Fruit fly (Drosophila melanogaster) Kc167 (cell line): ENCODE results near the gene CG43249.

Experiments used
- Myc ChIP-seq: fragments of >200 bp; optimal IDR thresholded peaks from 2 replicates; lab custom pipeline; 2017; ENCODE audit warnings: missing external identifiers
- Sin3A ChIP-seq: fragments of >200 bp; optimal IDR thresholded peaks from 2 replicates; lab custom pipeline; 2018; ENCODE audit warnings: missing external identifiers
- h ChIP-seq: fragments of >200 bp; optimal IDR thresholded peaks from 3 replicates; lab custom pipeline; 2018; ENCODE audit warnings: missing external identifiers
- insv ChIP-seq: fragments of >200 bp; optimal IDR thresholded peaks from 3 replicates; lab custom pipeline; 2018; ENCODE audit warnings: missing external identifiers
- psq ChIP-seq: fragments of >200 bp; optimal IDR thresholded peaks from 2 replicates; lab custom pipeline; 2017; ENCODE audit warnings: missing external identifiers
- ttk ChIP-seq: sonication (Bioruptor generic); optimal IDR thresholded peaks from 2 replicates; lab custom pipeline; 2017; ENCODE audit warnings: missing external identifiers

The CG43249 gene

dm6 chr3L:16326657-16327056 is 22.6 kb downstream of the CG43249 start, which contains the start of the genes CG13040 and CG13039:
TSS of gene CG13040 (minus strand) at chr3L:16326757.
TSS of gene CG13039 (minus strand) at chr3L:16326762.
- TF ChIP-seq Sin3A (lab: Kevin White, UChicago) (no peak), insv (lab: Kevin White, UChicago) (no peak), ttk (lab: Kevin White, UChicago) (no peak), h (no peak), Myc (lab: Kevin White, UChicago) (no peak)

dm6 chr3L:16327776-16328175 is 23.7 kb downstream of the CG43249 start, which contains the start of gene CG13038:
TSS of gene CG13038 (minus strand) at chr3L:16327893.
- no peak for TF ChIP-seq h
- no peak for TF ChIP-seq insv (lab: Kevin White, UChicago)
- TF ChIP-seq psq (lab: Kevin White, UChicago): no peak
- no peak for TF ChIP-seq ttk (lab: Kevin White, UChicago)
- TF ChIP-seq Sin3A (lab: Kevin White, UChicago): no peak
- no peak for TF ChIP-seq Myc (lab: Kevin White, UChicago)

DNA sequence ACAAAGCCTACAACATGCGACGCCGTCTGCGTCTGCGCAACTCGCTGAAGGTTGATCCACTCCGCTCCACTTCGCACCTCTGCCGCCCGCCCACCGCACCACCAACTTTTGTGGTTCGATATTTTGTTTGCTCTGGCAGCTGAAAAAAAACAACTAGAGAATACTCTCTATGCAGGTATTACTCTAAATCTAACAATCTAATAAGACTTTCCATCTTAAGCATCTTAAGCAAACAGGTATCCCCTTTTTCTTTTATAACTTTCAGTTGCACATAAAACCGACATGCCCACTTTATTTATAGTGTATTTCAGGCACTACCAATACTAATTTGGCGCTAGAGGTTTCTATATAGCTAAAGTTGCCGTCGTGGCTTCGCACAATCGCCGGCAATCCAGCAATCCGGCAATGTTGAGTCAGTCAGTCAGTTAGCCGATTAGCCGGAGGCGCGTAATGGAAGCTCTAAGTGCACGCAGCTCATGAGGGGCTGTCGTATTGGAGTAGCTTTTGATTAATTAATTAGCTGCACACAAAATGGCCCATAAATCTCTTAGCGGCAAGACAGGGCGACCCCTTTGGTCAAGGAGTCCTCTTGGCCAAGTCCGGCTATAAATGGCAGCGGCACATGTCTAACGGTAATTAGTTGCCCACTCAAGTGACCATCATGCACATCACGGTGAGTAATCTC is 24.3 kb downstream of the CG43249 start, which contains the start of gene CG13058:
CG13058 (plus strand) TSS at position 635 of the 685 bp plus-strand sequence.
- TF ChIP-seq Sin3A (lab: Kevin White, UChicago) (no peak), Myc (lab: Kevin White, UChicago) (no peak), ttk (lab: Kevin White, UChicago) (no peak), psq (lab: Kevin White, UChicago) (no peak), insv (lab: Kevin White, UChicago) (no peak), h (no peak)

DNA sequence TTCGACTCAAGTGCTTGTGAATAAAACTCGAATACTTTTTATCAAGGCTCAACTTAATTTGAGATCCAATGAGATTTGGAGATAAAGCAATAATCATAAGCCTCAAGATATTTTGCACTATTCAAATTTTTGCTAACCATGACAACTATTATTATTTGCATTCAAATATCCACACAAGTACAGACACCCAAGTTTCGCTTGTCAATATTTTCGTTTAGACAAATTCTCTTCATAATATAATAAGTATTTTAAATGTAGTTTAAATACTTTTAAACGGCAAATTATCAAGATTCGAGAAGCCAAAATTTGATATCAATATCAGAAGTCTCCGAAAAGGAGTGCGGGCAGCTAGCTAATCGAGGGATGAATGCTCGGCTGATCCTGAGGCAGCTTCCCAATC is 25.4 kb downstream of the CG43249 start, which contains the start of gene CG33061:
CG33061 (plus strand) TSS at position 301 of the 400 bp plus-strand sequence.
- no peak for TF ChIP-seq h
- no peak for TF ChIP-seq Sin3A (lab: Kevin White, UChicago)
- no peak for TF ChIP-seq ttk (lab: Kevin White, UChicago)

DNA sequence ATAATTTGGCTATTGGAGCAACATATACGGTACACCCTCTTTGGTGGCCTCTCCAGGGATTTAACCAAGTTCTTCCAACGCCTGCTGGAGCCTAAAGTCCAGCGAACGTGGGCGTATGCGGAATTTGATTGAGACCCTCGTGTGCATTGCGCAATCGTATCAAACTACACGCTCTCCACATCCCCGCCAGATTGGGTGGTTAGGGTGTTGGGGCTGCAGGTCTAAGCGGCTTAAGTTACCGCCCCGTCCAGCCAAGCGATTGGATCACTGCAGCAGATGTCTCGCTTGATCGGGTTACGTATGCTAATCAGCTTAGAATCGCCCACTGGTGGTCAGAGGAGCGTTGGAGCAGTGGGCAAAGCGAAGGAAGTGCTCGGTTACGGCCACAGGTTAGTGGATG is 26.7 kb downstream of the CG43249 start, which contains the start of gene CG33060:
CG33060 (plus strand) TSS at position 301 of the 400 bp plus-strand sequence.
- no peak for TF ChIP-seq h
- no peak for TF ChIP-seq Sin3A (lab: Kevin White, UChicago)
- TF ChIP-seq insv (lab: Kevin White, UChicago): no peak
- TF ChIP-seq Myc (lab: Kevin White, UChicago): no peak
- no peak for TF ChIP-seq ttk (lab: Kevin White, UChicago)
- no peak for TF ChIP-seq psq (lab: Kevin White, UChicago)

DNA sequence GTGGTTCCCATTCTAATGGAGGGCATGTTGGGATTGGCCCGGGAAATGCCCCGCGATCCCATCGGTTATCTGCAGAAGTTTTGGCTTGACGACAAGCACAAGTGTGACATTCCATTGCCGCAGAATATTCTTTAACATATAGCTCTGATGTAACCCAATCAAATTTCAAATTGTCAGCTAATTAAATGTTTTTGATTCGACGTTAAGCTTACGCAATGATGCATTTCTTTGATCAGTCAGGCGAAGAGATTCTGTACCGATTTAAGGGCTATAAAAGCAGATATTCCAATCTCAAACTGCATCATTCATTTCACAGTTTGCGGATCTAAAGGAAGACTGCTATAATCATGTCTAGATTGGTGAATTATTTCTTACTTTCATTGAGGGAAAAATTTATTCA is 27.6 kb downstream of the CG43249 start, which contains the start of gene retinin:
retinin (plus strand) TSS at position 301 of the 400 bp plus-strand sequence.
- TF ChIP-seq Sin3A (lab: Kevin White, UChicago) (no peak), psq (lab: Kevin White, UChicago) (no peak), Myc (lab: Kevin White, UChicago) (no peak), insv (lab: Kevin White, UChicago) (no peak), h (no peak), ttk (lab: Kevin White, UChicago) (no peak)

- TF ChIP-seq psq (lab: Kevin White, UChicago): no peak
- no peak for TF ChIP-seq Sin3A (lab: Kevin White, UChicago)
- no peak for TF ChIP-seq Myc (lab: Kevin White, UChicago)
- TF ChIP-seq insv (lab: Kevin White, UChicago): no peak
Measured at dm6 chr3L:16333013-16333412, 28.9 kb downstream of the CG43249 start, which contains the start of gene CG13056. TSS of gene CG13056 (plus strand) at chr3L:16333313.

DNA sequence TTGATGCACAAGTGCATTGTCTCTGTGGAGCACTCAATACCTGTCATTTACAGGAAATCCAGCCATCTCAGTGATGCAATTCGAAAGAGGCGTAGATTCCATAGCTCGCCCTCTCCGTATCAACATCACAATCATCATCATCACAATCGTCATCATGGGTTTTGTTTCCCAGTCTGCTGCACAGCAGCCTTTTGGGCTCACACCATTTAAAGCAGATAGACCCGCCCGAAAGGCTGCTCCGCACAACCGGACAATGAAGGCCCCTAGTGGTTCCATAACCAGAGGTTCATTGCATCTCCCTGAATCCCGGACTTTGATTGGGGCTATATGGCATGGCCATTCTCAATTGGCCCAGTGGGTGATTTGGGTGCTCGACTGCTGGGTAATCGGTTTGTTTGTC is 30.8 kb downstream of the CG43249 start:
- TF ChIP-seq Myc (lab: Kevin White, UChicago) (no peak), ttk (lab: Kevin White, UChicago) (no peak)

DNA sequence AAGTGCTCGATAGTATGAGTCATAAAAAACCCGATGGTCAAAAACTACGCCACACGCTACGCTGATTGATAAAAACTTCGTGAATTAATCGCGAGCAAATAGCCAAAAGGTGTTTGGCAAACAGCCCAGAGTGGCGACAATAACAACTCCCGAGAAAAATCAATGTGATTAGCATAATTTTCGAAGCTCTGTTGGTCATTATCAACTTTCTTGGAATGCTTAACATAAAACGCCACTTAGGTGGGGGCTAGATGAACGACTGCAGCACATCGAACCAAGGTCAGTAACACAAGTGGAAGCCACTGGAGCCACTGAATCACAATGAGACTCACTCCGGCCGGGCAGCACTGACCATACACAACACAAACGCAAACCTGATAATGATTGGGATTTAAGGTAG is 33.7 kb downstream of the CG43249 start:
- TF ChIP-seq psq (lab: Kevin White, UChicago): no peak
- no peak for TF ChIP-seq ttk (lab: Kevin White, UChicago)
- no peak for TF ChIP-seq Myc (lab: Kevin White, UChicago)
- no peak for TF ChIP-seq Sin3A (lab: Kevin White, UChicago)
- TF ChIP-seq insv (lab: Kevin White, UChicago): no peak
- no peak for TF ChIP-seq h

dm6 chr3L:16338703-16339102 is 34.6 kb downstream of the CG43249 start, which contains the start of gene CG4998:
TSS of gene CG4998 (plus strand) at chr3L:16339003.
- TF ChIP-seq Myc (lab: Kevin White, UChicago) (no peak), Sin3A (lab: Kevin White, UChicago) (no peak), insv (lab: Kevin White, UChicago) (no peak), psq (lab: Kevin White, UChicago) (no peak)

dm6 chr3L:16339463-16339862 is 35.4 kb downstream of the CG43249 start:
- TF ChIP-seq h (no peak), Sin3A (lab: Kevin White, UChicago) (no peak), psq (lab: Kevin White, UChicago) (no peak), insv (lab: Kevin White, UChicago) (no peak), ttk (lab: Kevin White, UChicago) (no peak), Myc (lab: Kevin White, UChicago) (no peak)

DNA sequence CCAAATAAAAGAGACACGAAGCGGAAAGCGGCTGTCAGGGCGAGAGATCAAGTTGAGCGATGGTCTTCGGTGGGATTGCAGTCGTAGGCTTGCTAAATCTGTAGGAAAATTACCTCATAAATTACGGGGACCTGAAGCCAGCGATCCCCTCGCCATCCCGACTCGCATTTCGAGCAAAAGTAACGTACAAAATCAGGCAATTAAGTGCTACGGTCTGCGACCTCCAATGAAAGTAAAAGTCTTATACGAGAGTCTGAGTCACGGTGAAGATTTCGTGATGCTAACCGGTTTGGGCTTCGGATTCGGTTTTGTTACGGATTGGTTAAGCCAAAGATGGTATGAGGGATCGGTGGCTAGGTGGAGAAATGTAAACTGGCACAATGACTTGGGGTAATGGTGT is 35.8 kb downstream of the CG43249 start:
- TF ChIP-seq Sin3A (lab: Kevin White, UChicago) (no peak), h (no peak), Myc (lab: Kevin White, UChicago) (no peak), ttk (lab: Kevin White, UChicago) (no peak), psq (lab: Kevin White, UChicago) (no peak), insv (lab: Kevin White, UChicago) (no peak)
